Fruit fly (Drosophila melanogaster) whole organism, wandering third instar larva: ENCODE data around the gene CG31560.

Experiments
- N ChIP-seq: fragments of >200 bp; optimal IDR thresholded peaks from 2 replicates; lab custom pipeline; 2018; ENCODE audit warnings: missing biosample characterization, missing external identifiers, missing genetic modification characterization
- dsf ChIP-seq: sonication (Bioruptor generic); optimal IDR thresholded peaks from 2 replicates; lab custom pipeline; 2016; ENCODE audit warnings: missing biosample characterization, missing genetic modification characterization, borderline replicate concordance
- usp ChIP-seq: fragments of >200 bp; optimal IDR thresholded peaks from 2 replicates; lab custom pipeline; 2017; ENCODE audit warnings: missing biosample characterization, missing genetic modification characterization

dm6 chr3R:6298828-6299227 is 10.9 kb upstream of the CG31560 start, which contains the start of gene Osi14:
- TF ChIP-seq usp (GFP tag; lab: Kevin White, UChicago) (no peak), N (GFP tag; lab: Kevin White, UChicago) (no peak), dsf (no peak)
